Worm (Caenorhabditis elegans) whole organism, L3 larva: ENCODE measurements around the gene C17G1.2.

Source experiments
- ZK546.5 ChIP-seq: sonication (generic microtip); optimal IDR thresholded peaks from 2 replicates; lab custom pipeline; 2017; ENCODE audit warnings: missing biosample characterization, missing genetic modification characterization
- ama-1 ChIP-seq: fragments of 150-350 bp; optimal IDR thresholded peaks from 2 replicates; lab custom pipeline; 2018
- ceh-9 ChIP-seq: sonication (generic microtip); optimal IDR thresholded peaks from 2 replicates; lab custom pipeline; 2018; ENCODE audit warnings: missing biosample characterization, missing genetic modification characterization
- daf-12 ChIP-seq: fragments of 150-350 bp; optimal IDR thresholded peaks from 2 replicates; lab custom pipeline; 2014; ENCODE audit warnings: missing biosample characterization, missing genetic modification reagents, missing genetic modification characterization
- egl-27 ChIP-seq: sonication (generic microtip); optimal IDR thresholded peaks from 4 replicates; lab custom pipeline; 2017; ENCODE audit warnings: missing biosample characterization, missing genetic modification reagents, missing genetic modification characterization
- egl-5 ChIP-seq: fragments of 150-350 bp; optimal IDR thresholded peaks from 2 replicates; lab custom pipeline; 2017; ENCODE audit warnings: missing biosample characterization, missing genetic modification reagents, missing genetic modification characterization, inconsistent platforms
- elt-2 ChIP-seq: sonication (generic microtip); optimal IDR thresholded peaks from 2 replicates; lab custom pipeline; 2016; ENCODE audit warnings: missing genetic modification reagents, mild to moderate bottlenecking, missing genetic modification characterization, missing compliant biosample characterization
- elt-3 ChIP-seq, 3 experiments: fragments of 150-350 bp in 1 of 3; sonication (generic microtip) in 2 of 3; optimal IDR thresholded peaks; 2 replicates in 2 of 3; 4 replicates in 1 of 3; lab custom pipeline; 2014 to 2017; ENCODE audit warnings: missing biosample characterization in 3 of 3, missing genetic modification characterization in 3 of 3
- eor-1 ChIP-seq, 2 experiments: fragments of 150-350 bp; optimal IDR thresholded peaks; 2 replicates each; lab custom pipeline; 2014 to 2018; ENCODE audit warnings: missing biosample characterization in 2 of 2, missing genetic modification characterization in 2 of 2
- fkh-10 ChIP-seq: sonication (generic microtip); optimal IDR thresholded peaks from 2 replicates; lab custom pipeline; 2017; ENCODE audit warnings: missing biosample characterization, missing genetic modification reagents, missing genetic modification characterization
- fkh-2 ChIP-seq: fragments of 150-350 bp; optimal IDR thresholded peaks from 2 replicates; lab custom pipeline; 2014; ENCODE audit warnings: missing biosample characterization, missing genetic modification reagents, missing genetic modification characterization
- fos-1 ChIP-seq: fragments of 150-350 bp; optimal IDR thresholded peaks from 2 replicates; lab custom pipeline; 2014; ENCODE audit warnings: missing biosample characterization, missing genetic modification characterization
- hmg-11 ChIP-seq: sonication (generic microtip); optimal IDR thresholded peaks from 2 replicates; lab custom pipeline; 2016; ENCODE audit warnings: missing genetic modification characterization, missing compliant biosample characterization
- jun-1 ChIP-seq: fragments of 150-350 bp; optimal IDR thresholded peaks from 2 replicates; lab custom pipeline; 2014; ENCODE audit warnings: missing biosample characterization, missing genetic modification reagents, missing genetic modification characterization
- lin-39 ChIP-seq: fragments of 150-350 bp; optimal IDR thresholded peaks from 2 replicates; lab custom pipeline; 2018; ENCODE audit warnings: missing biosample characterization, missing genetic modification reagents, missing genetic modification characterization
- lsy-12 ChIP-seq: sonication (generic microtip); optimal IDR thresholded peaks from 2 replicates; lab custom pipeline; 2016; ENCODE audit warnings: mild to moderate bottlenecking, missing genetic modification characterization, missing compliant biosample characterization
- mdl-1 ChIP-seq: fragments of 150-350 bp; optimal IDR thresholded peaks from 2 replicates; lab custom pipeline; 2014; ENCODE audit warnings: missing biosample characterization, missing genetic modification characterization
- nfya-1 ChIP-seq: sonication (generic microtip); optimal IDR thresholded peaks from 2 replicates; lab custom pipeline; 2017; ENCODE audit warnings: missing genetic modification characterization, mild to moderate bottlenecking, missing compliant biosample characterization, antibody characterized with exemption, moderate library complexity; ENCODE audit not compliant: insufficient read depth
- nhr-11 ChIP-seq: fragments of 150-350 bp; optimal IDR thresholded peaks from 2 replicates; lab custom pipeline; 2014; ENCODE audit warnings: missing biosample characterization, missing genetic modification characterization
- nhr-12 ChIP-seq: fragments of 150-350 bp; optimal IDR thresholded peaks from 2 replicates; lab custom pipeline; 2014; ENCODE audit warnings: missing biosample characterization, missing genetic modification characterization
- nhr-23 ChIP-seq: fragments of 150-350 bp; optimal IDR thresholded peaks from 2 replicates; lab custom pipeline; 2014; ENCODE audit warnings: missing biosample characterization, missing genetic modification reagents, missing genetic modification characterization
- nhr-25 ChIP-seq: sonication (generic microtip); optimal IDR thresholded peaks from 2 replicates; lab custom pipeline; 2017; ENCODE audit warnings: missing biosample characterization, missing genetic modification characterization
- nhr-43 ChIP-seq: sonication (generic microtip); optimal IDR thresholded peaks from 2 replicates; lab custom pipeline; 2016; ENCODE audit warnings: mild to moderate bottlenecking, missing genetic modification characterization, missing compliant biosample characterization; ENCODE audit not compliant: poor library complexity, severe bottlenecking
- nhr-67 ChIP-seq: fragments of 150-350 bp; optimal IDR thresholded peaks from 2 replicates; lab custom pipeline; 2014; ENCODE audit warnings: missing biosample characterization, missing genetic modification characterization
- nhr-77 ChIP-seq: fragments of 150-350 bp; optimal IDR thresholded peaks from 2 replicates; lab custom pipeline; 2014; ENCODE audit warnings: missing biosample characterization, missing genetic modification characterization
- pha-4 ChIP-seq: fragments of 150-350 bp; optimal IDR thresholded peaks from 2 replicates; lab custom pipeline; 2014; ENCODE audit warnings: missing biosample characterization, missing genetic modification reagents, missing genetic modification characterization
- pqm-1 ChIP-seq: fragments of 150-350 bp; optimal IDR thresholded peaks from 2 replicates; lab custom pipeline; 2017; ENCODE audit warnings: missing biosample characterization, missing genetic modification characterization, inconsistent platforms
- sea-2 ChIP-seq: fragments of 150-350 bp; sonication (generic microtip); optimal IDR thresholded peaks from 4 replicates; lab custom pipeline; 2014; ENCODE audit warnings: missing biosample characterization, missing genetic modification reagents, missing genetic modification characterization
- skn-1 ChIP-seq: fragments of 150-350 bp; optimal IDR thresholded peaks from 2 replicates; lab custom pipeline; 2014; ENCODE audit warnings: missing biosample characterization, missing genetic modification characterization
- tbx-2 ChIP-seq: sonication (generic microtip); optimal IDR thresholded peaks from 2 replicates; lab custom pipeline; 2016; ENCODE audit warnings: mild to moderate bottlenecking, missing genetic modification characterization, missing compliant biosample characterization
- unc-39 ChIP-seq: sonication (generic microtip); optimal IDR thresholded peaks from 4 replicates; lab custom pipeline; 2017; ENCODE audit warnings: missing biosample characterization, missing genetic modification characterization
- unc-62 ChIP-seq: fragments of 150-350 bp; sonication (generic microtip); optimal IDR thresholded peaks from 4 replicates; lab custom pipeline; 2014; ENCODE audit warnings: missing biosample characterization, missing genetic modification reagents, missing genetic modification characterization
- ztf-4 ChIP-seq: fragments of 150-350 bp; optimal IDR thresholded peaks from 2 replicates; lab custom pipeline; 2014; ENCODE audit warnings: missing biosample characterization, missing genetic modification characterization

Gene C17G1.2

DNA sequence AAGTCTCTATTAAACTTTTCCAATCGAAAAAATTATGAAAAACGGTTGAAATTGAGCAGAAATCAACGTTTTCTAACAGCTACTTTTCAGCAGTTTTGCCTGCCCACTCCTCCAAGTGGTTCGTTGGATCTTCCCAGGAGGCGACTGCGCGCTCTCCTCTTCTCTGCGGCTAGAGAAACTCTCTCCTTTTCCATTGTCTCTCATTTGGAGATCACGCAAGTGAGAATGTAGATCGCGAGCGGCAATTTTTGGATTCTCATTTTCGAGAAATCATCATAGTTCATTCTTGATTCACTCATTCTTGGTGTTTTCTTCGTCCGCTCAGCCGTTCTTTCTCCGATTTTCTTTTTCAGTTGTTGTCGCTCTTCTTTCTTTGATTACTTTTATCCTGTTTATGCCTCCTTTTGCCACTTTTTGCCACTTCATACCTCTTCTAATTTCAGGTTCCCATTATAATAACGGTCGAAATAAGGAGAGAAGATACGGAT lies 37.5 kb upstream of the C17G1.2 start, which contains the start of gene mrp-4:
Gene mrp-4, plus strand, starts transcription at position 438 of the 488 bp plus-strand sequence.
- TF ChIP-seq daf-12 (tag; lab: Kevin White, UChicago) (no peak), egl-5 (tag; lab: Kevin White, UChicago) (no peak), nhr-43 (tag; lab: Kevin White, UChicago) (no peak), ceh-9 (tag; lab: Kevin White, UChicago) (no peak), tbx-2 (no peak), sea-2 (GFP tag; lab: Kevin White, UChicago) (no peak), unc-39 (tag; lab: Kevin White, UChicago) (no peak), ztf-4 (tag; lab: Kevin White, UChicago) (no peak), ZK546.5 (tag; lab: Kevin White, UChicago) (no peak), lin-39 (no peak), skn-1 (tag; lab: Kevin White, UChicago) (no peak), fkh-10 (GFP tag; lab: Kevin White, UChicago) (no peak)

DNA sequence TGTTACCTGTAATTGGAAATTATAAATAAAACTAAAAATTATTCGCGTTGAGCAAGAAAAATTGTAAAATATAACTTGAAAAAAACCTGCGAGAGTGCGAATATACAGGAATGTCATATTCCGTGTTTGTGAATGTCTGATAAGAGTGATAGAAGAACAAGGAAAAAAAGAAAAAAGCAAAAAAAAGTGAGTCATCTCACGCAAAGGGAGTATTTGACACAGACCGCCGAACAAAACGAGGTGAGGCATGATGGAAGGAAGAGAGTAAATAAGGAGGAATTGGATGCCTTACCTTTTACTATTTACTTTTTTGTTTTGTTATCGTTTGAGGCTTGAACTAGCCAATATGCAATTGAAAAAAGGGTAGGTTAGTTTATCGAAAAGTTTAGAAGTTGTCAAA lies 29.0 kb upstream of the C17G1.2 start, which contains the start of gene F21G4.1:
Gene F21G4.1, minus strand, starts transcription at position 6 of the 400 bp plus-strand sequence.
- no peak for TF ChIP-seq daf-12 (tag; lab: Kevin White, UChicago)
- no peak for TF ChIP-seq elt-3 (tag; optimal IDR thresholded peaks at IDR 0.05; lab: Kevin White, UChicago)
- no peak for TF ChIP-seq nhr-77 (tag; lab: Kevin White, UChicago)
- no peak for TF ChIP-seq ZK546.5 (tag; lab: Kevin White, UChicago)
- no peak for TF ChIP-seq ztf-4 (tag; lab: Kevin White, UChicago)
- TF ChIP-seq nhr-67 (tag; lab: Kevin White, UChicago): no peak
- peak; percentile 21 for TF ChIP-seq fos-1 (tag; lab: Kevin White, UChicago)
- no peak for TF ChIP-seq unc-39 (tag; lab: Kevin White, UChicago)
- TF ChIP-seq elt-2 (tag; lab: Kevin White, UChicago): peak; percentile 57
- no peak for TF ChIP-seq nhr-11 (tag; lab: Kevin White, UChicago)
- no peak for TF ChIP-seq sea-2 (GFP tag; lab: Kevin White, UChicago)
- TF ChIP-seq pqm-1 (tag; lab: Kevin White, UChicago): peak; percentile 25
- TF ChIP-seq jun-1 (tag; lab: Kevin White, UChicago): no peak
- no peak for TF ChIP-seq tbx-2
- no peak for TF ChIP-seq nhr-12
- no peak for TF ChIP-seq ama-1 (lab: Kevin White, UChicago)
- no peak for TF ChIP-seq lsy-12 (tag; lab: Kevin White, UChicago)
- no peak for TF ChIP-seq nhr-23 (tag; lab: Kevin White, UChicago)
- no peak for TF ChIP-seq eor-1 (tag; optimal IDR thresholded peaks at IDR 0.05; lab: Kevin White, UChicago)
- no peak for TF ChIP-seq hmg-11
- no peak for TF ChIP-seq fkh-2 (tag; lab: Kevin White, UChicago)
- TF ChIP-seq unc-62 (GFP tag; lab: Kevin White, UChicago): no peak
- TF ChIP-seq nfya-1 (tag; lab: Kevin White, UChicago): no peak
- TF ChIP-seq mdl-1 (tag; lab: Kevin White, UChicago): no peak
- no peak for TF ChIP-seq egl-27 (tag; lab: Kevin White, UChicago)
- TF ChIP-seq pha-4 (tag; lab: Kevin White, UChicago): peak; percentile 91
- TF ChIP-seq, all 47 proteins: peak for 4

DNA sequence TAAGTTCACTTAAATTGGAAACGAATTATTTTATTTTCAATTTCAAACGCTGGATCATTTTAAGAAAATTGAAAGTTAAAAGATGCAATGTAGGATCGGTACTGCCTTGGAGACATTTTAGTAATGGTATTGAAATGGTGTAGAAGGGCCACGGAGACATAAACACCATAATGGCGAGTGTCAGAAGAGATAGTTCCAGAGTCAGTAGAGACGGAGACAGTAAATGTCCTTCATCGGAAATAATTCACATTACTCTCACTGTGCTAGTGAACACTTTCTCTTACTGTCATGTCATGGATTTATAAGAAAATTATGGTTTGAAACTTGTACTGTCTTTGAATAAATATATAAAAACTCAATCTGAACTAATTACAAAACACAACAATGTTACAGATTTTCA lies 28.3 kb upstream of the C17G1.2 start:
- TF ChIP-seq nhr-43 (tag; lab: Kevin White, UChicago) (no peak), nhr-25 (tag; lab: Kevin White, UChicago) (peak; percentile 4)

DNA sequence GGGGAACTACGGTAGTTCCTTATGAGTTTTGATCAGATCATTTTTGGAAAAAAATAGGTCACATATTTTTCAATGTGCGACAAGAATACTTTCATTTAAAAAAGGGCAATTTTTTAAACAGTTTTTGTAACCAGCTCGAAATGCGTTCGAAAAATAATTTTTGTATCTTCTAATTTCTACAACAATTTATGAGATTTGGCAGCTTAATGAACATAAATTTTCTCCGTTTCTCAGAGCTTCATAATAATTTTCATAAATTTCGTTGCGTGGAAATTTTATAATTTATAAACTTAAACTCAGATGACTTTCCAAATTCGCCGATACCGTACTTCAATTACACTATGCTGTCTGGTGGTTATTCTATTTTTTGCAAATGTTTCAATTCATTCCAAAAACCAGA lies 26.5 kb upstream of the C17G1.2 start, which contains the start of gene F21G4.3:
Gene F21G4.3, plus strand, starts transcription at position 301 of the 400 bp plus-strand sequence.
- no peak for TF ChIP-seq ceh-9 (tag; lab: Kevin White, UChicago)
